Worm (Caenorhabditis elegans): ENCODE results near the gene frpr-15.

- TF ChIP-seq snpc-4 (GFP tag; optimal IDR thresholded peaks at IDR 0.05) (no peak), snpc-4 (tag; optimal IDR thresholded peaks at IDR 0.05) (no peak), hrde-1 (tag; optimal IDR thresholded peaks at IDR 0.05; ENCODE audit: borderline replicate concordance) (no peak), hlh-12 (tag; optimal IDR thresholded peaks at IDR 0.05) (no peak), rcor-1 (GFP tag; IDR thresholded peaks at IDR 0.05) (no peak), snpc-3.4 (tag; optimal IDR thresholded peaks at IDR 0.05) (no peak), somi-1 (GFP tag; optimal IDR thresholded peaks at IDR 0.05) (no peak), ztf-18 (tag; optimal IDR thresholded peaks at IDR 0.05) (no peak), die-1 (tag; optimal IDR thresholded peaks at IDR 0.05) (no peak), bed-2 (GFP tag; IDR thresholded peaks at IDR 0.05) (no peak), lir-1 (GFP tag; conservative IDR thresholded peaks at IDR 0.05) (no peak), Y95B8A.8 (GFP tag; IDR thresholded peaks at IDR 0.05) (no peak)
Observed at ce11 chrV:12679292-12679691, 615 bp upstream of the frpr-15 start.
